Worm (Caenorhabditis elegans): ENCODE measurements around the gene K06H7.8.

The K06H7.8 gene

DNA sequence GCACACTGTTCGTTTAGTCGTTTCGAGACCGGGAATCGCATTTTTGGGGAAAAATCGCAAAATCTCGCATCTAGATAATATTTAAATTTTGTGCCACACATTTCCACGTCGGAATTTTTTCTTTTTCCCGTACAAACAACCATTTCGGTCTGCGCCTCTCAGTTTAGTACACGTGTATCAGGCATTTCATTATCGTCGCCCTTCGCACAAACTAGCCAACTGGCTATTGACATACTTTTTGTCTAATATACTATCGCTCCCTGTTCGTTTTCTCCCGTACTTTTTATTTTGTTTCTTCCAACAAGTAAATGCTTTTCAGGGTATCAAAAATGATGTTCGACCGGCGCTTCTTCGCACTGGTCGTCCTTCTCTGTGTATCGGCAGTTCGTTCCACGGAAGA is 35.3 kb upstream of the K06H7.8 start, which contains the start of gene C14B9.2:
TSS of gene C14B9.2 (plus strand) at position 320 of the 400 bp plus-strand sequence.
- no peak for TF ChIP-seq elt-2 (tag; optimal IDR thresholded peaks at IDR 0.05)
- no peak for TF ChIP-seq pag-3 (tag; optimal IDR thresholded peaks at IDR 0.05; ENCODE audit: borderline replicate concordance, insufficient read depth)
- no peak for TF ChIP-seq rnt-1 (tag; optimal IDR thresholded peaks at IDR 0.05)
- TF ChIP-seq xbp-1 (tag; optimal IDR thresholded peaks at IDR 0.05) = peak; percentile 50

DNA sequence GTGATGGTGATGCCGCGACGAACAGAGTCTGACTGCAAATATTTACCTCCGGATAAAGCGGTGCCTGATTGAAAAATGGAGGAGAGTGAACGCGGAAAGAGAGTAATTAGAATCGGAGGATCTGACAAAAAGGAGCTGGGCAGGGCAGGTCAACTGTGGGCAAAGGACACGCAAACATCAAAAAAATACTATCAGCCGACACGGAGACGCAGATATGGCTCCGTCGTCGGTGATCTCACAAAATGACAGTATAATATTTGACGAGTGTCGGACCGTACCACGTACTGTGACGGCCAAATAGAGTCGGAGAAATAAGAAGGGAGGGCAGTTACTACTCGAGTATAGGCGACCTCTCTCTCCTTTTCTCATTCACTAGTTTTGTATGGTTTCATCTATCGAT is 34.5 kb upstream of the K06H7.8 start:
- TF ChIP-seq fkh-10 (GFP tag; optimal IDR thresholded peaks at IDR 0.05) (no peak), tbx-2 (tag; optimal IDR thresholded peaks at IDR 0.05) (peak; percentile 1), egl-13 (tag; optimal IDR thresholded peaks at IDR 0.05) (no peak), ceh-63 (GFP tag; optimal IDR thresholded peaks at IDR 0.05) (no peak), unc-86 (tag; optimal IDR thresholded peaks at IDR 0.05) (no peak), nhr-19 (GFP tag; conservative IDR thresholded peaks at IDR 0.05) (peak; percentile 25; the same call in 1 of the 2 replicates), nhr-85 (tag) (peak; percentile 5), lin-14 (GFP tag; optimal IDR thresholded peaks at IDR 0.05) (peak; percentile 22), ets-5 (GFP tag; IDR thresholded peaks at IDR 0.05) (no peak), lsy-2 (tag; optimal IDR thresholded peaks at IDR 0.05) (peak in 1 of 2 experiments; percentile 43), ceh-88 (GFP tag; IDR thresholded peaks at IDR 0.05) (0 out of 2 replicates have a peak, but pooled peaks have one; percentile 18)

DNA sequence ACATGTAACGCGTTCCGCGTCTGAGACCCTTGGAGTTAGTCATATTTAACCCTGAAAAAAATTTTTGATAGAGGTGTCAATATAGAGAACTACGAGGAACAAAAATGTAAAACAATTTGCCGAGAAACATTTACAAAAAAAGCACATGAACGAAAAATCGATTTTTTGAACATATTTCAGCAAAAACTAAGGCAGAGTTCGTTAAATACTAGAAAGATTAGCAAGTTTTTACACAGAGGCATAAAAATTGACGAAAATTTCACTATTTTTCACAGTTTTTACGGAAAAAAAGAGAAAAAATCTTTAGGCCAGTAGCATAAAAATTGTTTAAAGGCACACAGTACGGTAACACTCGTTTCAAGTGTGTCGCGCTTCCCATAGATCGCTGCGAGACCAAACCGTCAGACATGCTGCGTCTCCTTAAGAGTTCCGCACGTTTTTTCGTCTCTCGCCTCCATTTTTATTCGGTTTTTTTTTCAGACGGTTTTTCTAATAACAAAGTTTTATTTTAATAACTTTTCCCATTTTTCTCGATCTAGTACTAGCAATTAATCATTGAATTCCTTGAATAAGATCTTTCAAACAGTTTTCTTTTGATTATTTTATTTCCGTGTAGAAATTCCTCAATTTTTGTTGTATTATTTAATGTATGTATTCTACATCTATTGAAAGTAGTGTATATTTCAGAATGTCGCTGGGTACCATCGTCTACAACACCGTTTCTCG is 32.3 kb upstream of the K06H7.8 start, which contains the start of the genes rpl-21 and C14B9.10:
TSS of gene rpl-21 (minus strand) at position 51 of the 726 bp plus-strand sequence.
TSS of gene C14B9.10 (plus strand) at position 676 of the 726 bp plus-strand sequence.
- TF ChIP-seq Y116A8C.19 (tag; optimal IDR thresholded peaks at IDR 0.05; ENCODE audit: borderline replicate concordance) (no peak), dpl-1 (GFP tag; optimal IDR thresholded peaks at IDR 0.05) (peak; percentile 75 to 80 (median 78)), zag-1 (tag; optimal IDR thresholded peaks at IDR 0.05) (no peak), snpc-4 (tag; optimal IDR thresholded peaks at IDR 0.05) (peak; percentile 35), unc-130 (tag; optimal IDR thresholded peaks at IDR 0.05) (peak; percentile 95), fkh-8 (tag; optimal IDR thresholded peaks at IDR 0.05) (peak; percentile 68), alr-1 (tag; optimal IDR thresholded peaks at IDR 0.05; ENCODE audit: borderline replicate concordance) (no peak), pax-3 (tag; optimal IDR thresholded peaks at IDR 0.05) (peak; percentile 37), zip-4 (GFP tag; optimal IDR thresholded peaks at IDR 0.05) (no peak), nhr-47 (tag; optimal IDR thresholded peaks at IDR 0.05) (peak; percentile 86), egl-13 (tag; optimal IDR thresholded peaks at IDR 0.05) (peak; percentile 27), efl-3 (GFP tag; optimal IDR thresholded peaks at IDR 0.05) (no peak), fos-1 (tag; optimal IDR thresholded peaks at IDR 0.05) (peak; percentile 76), nhr-84 (tag; optimal IDR thresholded peaks at IDR 0.05) (no peak), nhr-76 (tag; optimal IDR thresholded peaks at IDR 0.05) (no peak), lin-15B (tag; optimal IDR thresholded peaks at IDR 0.05) (peak; percentile 78), tlp-1 (tag; optimal IDR thresholded peaks at IDR 0.05) (no peak), nhr-77 (tag; optimal IDR thresholded peaks at IDR 0.05) (peak; percentile 73), unc-62 (GFP tag; optimal IDR thresholded peaks at IDR 0.05) (no peak), ets-5 (GFP tag; IDR thresholded peaks at IDR 0.05) (no peak), jun-1 (tag; optimal IDR thresholded peaks at IDR 0.05) (peak; percentile 74), blmp-1 (tag; optimal IDR thresholded peaks at IDR 0.05) (peak; percentile 72), isw-1 (GFP tag; IDR thresholded peaks at IDR 0.05) (peak; percentile 86), ceh-90 (tag; optimal IDR thresholded peaks at IDR 0.05) (no peak), fkh-10 (GFP tag; optimal IDR thresholded peaks at IDR 0.05) (no peak), aly-2 (tag; optimal IDR thresholded peaks at IDR 0.05) (peak; percentile 83), irx-1 (tag; optimal IDR thresholded peaks at IDR 0.05) (peak; percentile 56), fkh-4 (tag; optimal IDR thresholded peaks at IDR 0.05; ENCODE audit: borderline replicate concordance) (no peak), nhr-85 (tag) (peak; percentile 95), mep-1 (tag; optimal IDR thresholded peaks at IDR 0.05) (peak; percentile 86), hlh-17 (GFP tag; optimal IDR thresholded peaks at IDR 0.05; ENCODE audit: borderline replicate concordance) (no peak), nhr-12 (tag; optimal IDR thresholded peaks at IDR 0.05) (no peak), ztf-11 (tag; optimal IDR thresholded peaks at IDR 0.05) (peak in 1 of 2 experiments; percentile 13), tbx-2 (tag; optimal IDR thresholded peaks at IDR 0.05) (peak; percentile 83), swsn-7 (tag; optimal IDR thresholded peaks at IDR 0.05) (peak; percentile 85), grh-1 (GFP tag; IDR thresholded peaks at IDR 0.05) (peak; percentile 64), ces-1 (GFP tag; optimal IDR thresholded peaks at IDR 0.05) (no peak)
